Fruit fly (Drosophila melanogaster): ENCODE data around the gene COX8.
A peak's percentile ranks its signal among the peaks of the same experiment; 100 is the strongest.

COX8 gene

dm6 chr3L:21539245-21540196 is at the start of gene COX8, which contains the start of gene VhaM9.7-b (continued):
- no peak for TF ChIP-seq D (optimal IDR thresholded peaks at IDR 0.05)
- no peak for TF ChIP-seq D (GFP tag; optimal IDR thresholded peaks at IDR 0.05)
- no peak for TF ChIP-seq Dad (GFP tag; optimal IDR thresholded peaks at IDR 0.05)
- TF ChIP-seq CkIIα-i1 (GFP tag; IDR thresholded peaks at IDR 0.05), result no peak
- no peak for TF ChIP-seq ATbp (GFP tag; optimal IDR thresholded peaks at IDR 0.05)
- TF ChIP-seq Ssrp (tag; optimal IDR thresholded peaks at IDR 0.05), result peak; percentile 71
- TF ChIP-seq BEAF-32 (GFP tag; optimal IDR thresholded peaks at IDR 0.05), result peak; percentile 93
- no peak for TF ChIP-seq CG2202 (tag; optimal IDR thresholded peaks at IDR 0.05)
- TF ChIP-seq scrt (GFP tag; optimal IDR thresholded peaks at IDR 0.05), result no peak
- peak; percentile 69 for TF ChIP-seq CG6791 (GFP tag; IDR thresholded peaks at IDR 0.05; ENCODE audit: partially characterized antibody)
- TF ChIP-seq Myb (GFP tag; optimal IDR thresholded peaks at IDR 0.05), result no peak
- peak; percentile 21; the same call in 1 of the 3 replicates for TF ChIP-seq CG34224 (GFP tag; IDR thresholded peaks at IDR 0.05; ENCODE audit: partially characterized antibody)
- TF ChIP-seq dati (GFP tag; IDR thresholded peaks at IDR 0.05), result no peak
- TF ChIP-seq CG7928 (GFP tag; optimal IDR thresholded peaks at IDR 0.05), result peak; percentile 25
- no peak for TF ChIP-seq CG10565 (GFP tag; optimal IDR thresholded peaks at IDR 0.05)
- TF ChIP-seq CG31388 (GFP tag; optimal IDR thresholded peaks at IDR 0.05), result peak; percentile 30
- peak; percentile 20 for TF ChIP-seq kay (GFP tag; optimal IDR thresholded peaks at IDR 0.05)
- peak; percentile 48; the same call in 1 of the 2 replicates for TF ChIP-seq Atf6 (GFP tag; IDR thresholded peaks at IDR 0.05)
- no peak for TF ChIP-seq Meics (GFP tag; optimal IDR thresholded peaks at IDR 0.05)
- TF ChIP-seq CG11723 (GFP tag; optimal IDR thresholded peaks at IDR 0.05), result no peak
- no peak for TF ChIP-seq her (GFP tag; optimal IDR thresholded peaks at IDR 0.05)
- TF ChIP-seq CG12071 (GFP tag; optimal IDR thresholded peaks at IDR 0.05), result no peak
- no peak for TF ChIP-seq ac (GFP tag; optimal IDR thresholded peaks at IDR 0.05)
- TF ChIP-seq nom (GFP tag; optimal IDR thresholded peaks at IDR 0.05), result no peak
- TF ChIP-seq Poxn (GFP tag; IDR thresholded peaks at IDR 0.05), result no peak; the same call in 1 of the 2 replicates
- no peak for TF ChIP-seq ap (GFP tag; IDR thresholded peaks at IDR 0.05)
- no peak for TF ChIP-seq Hr78 (GFP tag; optimal IDR thresholded peaks at IDR 0.05)
- TF ChIP-seq gsb (GFP tag; IDR thresholded peaks at IDR 0.05), result no peak
- no peak for TF ChIP-seq CG4854 (GFP tag; optimal IDR thresholded peaks at IDR 0.05)
- TF ChIP-seq CG18262 (tag; optimal IDR thresholded peaks at IDR 0.05), result no peak
- no peak for TF ChIP-seq ham (GFP tag; IDR thresholded peaks at IDR 0.05)
- no peak for TF ChIP-seq crol (GFP tag; IDR thresholded peaks at IDR 0.05)
- no peak for TF ChIP-seq peb (GFP tag; IDR thresholded peaks at IDR 0.05)
- TF ChIP-seq CG10147 (GFP tag; optimal IDR thresholded peaks at IDR 0.05), result no peak
- TF ChIP-seq CG10959 (GFP tag; IDR thresholded peaks at IDR 0.05), result no peak; the same call in 1 of the 2 replicates
- peak; percentile 86 for TF ChIP-seq CG9797 (GFP tag; optimal IDR thresholded peaks at IDR 0.05)
- TF ChIP-seq Nf-YA (GFP tag; IDR thresholded peaks at IDR 0.05), result no peak
- TF ChIP-seq CG18011 (GFP tag; optimal IDR thresholded peaks at IDR 0.05), result peak; percentile 76
- no peak for TF ChIP-seq CG15479 (GFP tag; optimal IDR thresholded peaks at IDR 0.05)
- TF ChIP-seq bowl (GFP tag; IDR thresholded peaks at IDR 0.05), result no peak
- peak; percentile 82 for TF ChIP-seq onecut (GFP tag; IDR thresholded peaks at IDR 0.05)
- no peak for TF ChIP-seq Optix (GFP tag; IDR thresholded peaks at IDR 0.05)
- no peak for TF ChIP-seq Awh (GFP tag; IDR thresholded peaks at IDR 0.05)
- TF ChIP-seq ewg (GFP tag; optimal IDR thresholded peaks at IDR 0.05), result no peak
- TF ChIP-seq CG8281 (tag; optimal IDR thresholded peaks at IDR 0.05), result peak; percentile 64
- peak; percentile 99 for TF ChIP-seq CG6254 (GFP tag; optimal IDR thresholded peaks at IDR 0.05)
- TF ChIP-seq yki (optimal IDR thresholded peaks at IDR 0.05), result no peak
- peak; percentile 20 for TF ChIP-seq eyg (GFP tag; optimal IDR thresholded peaks at IDR 0.05)
- peak; percentile 46 for TF ChIP-seq Antp (GFP tag; optimal IDR thresholded peaks at IDR 0.05)

All from whole organism, embryonic.